Fruit fly (Drosophila melanogaster) S2 (cell line): Measurements from ENCODE around the gene CG14322.

ENCODE experiments used
- CG8478 ChIP-seq: fragments of >200 bp; optimal IDR thresholded peaks from 2 replicates; lab custom pipeline; 2018
- CTCF ChIP-seq, 2 experiments: fragments of >200 bp; optimal IDR thresholded peaks; 2 replicates each; lab custom pipeline; 2018

DNA sequence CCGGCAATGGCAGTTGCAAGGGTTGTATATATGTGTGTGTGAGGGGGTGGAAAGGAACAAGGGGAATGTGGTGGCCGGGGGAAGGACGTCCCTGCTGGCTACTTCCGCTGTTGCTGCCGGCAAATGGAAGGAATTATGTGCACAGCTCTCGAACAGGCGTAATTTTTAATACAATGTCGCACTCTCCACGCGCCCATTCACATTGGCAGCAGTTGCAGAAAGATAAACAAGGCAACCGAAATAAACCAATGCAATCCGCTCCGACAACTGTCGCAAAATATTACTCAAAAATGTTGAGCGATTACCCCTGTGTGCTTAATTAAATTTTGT, 64.1 kb downstream of the CG14322 start:
- TF ChIP-seq CG8478 (lab: Kevin White, UChicago) (no peak), CTCF (optimal IDR thresholded peaks at IDR 0.05; lab: Kevin White, UChicago) (no peak)
